Fruit fly (Drosophila melanogaster) Kc167 (cell line): ENCODE results near the gene Lsd-1.

Source experiments
- Myc ChIP-seq: fragments of >200 bp; optimal IDR thresholded peaks from 2 replicates; lab custom pipeline; 2017; ENCODE audit warnings: missing external identifiers
- Sin3A ChIP-seq: fragments of >200 bp; optimal IDR thresholded peaks from 2 replicates; lab custom pipeline; 2018; ENCODE audit warnings: missing external identifiers
- insv ChIP-seq: fragments of >200 bp; optimal IDR thresholded peaks from 3 replicates; lab custom pipeline; 2018; ENCODE audit warnings: missing external identifiers
- psq ChIP-seq: fragments of >200 bp; optimal IDR thresholded peaks from 2 replicates; lab custom pipeline; 2017; ENCODE audit warnings: missing external identifiers

dm6 chr3R:23718297-23718941 is 45.2 kb upstream of the Lsd-1 start, which contains the start of gene nau:
- TF ChIP-seq psq (lab: Kevin White, UChicago) (no peak), Myc (no peak), Sin3A (lab: Kevin White, UChicago) (no peak), insv (lab: Kevin White, UChicago) (no peak)
